Worm (Caenorhabditis elegans) whole organism, late embryonic: ENCODE results near the gene decr-1.3.

ENCODE experiments used
- T23F11.4 ChIP-seq: fragments of 200-800 bp; sonication (Bioruptor generic); optimal IDR thresholded peaks from 2 replicates; lab custom pipeline; 2018; ENCODE audit warnings: mild to moderate bottlenecking, missing genetic modification characterization, missing compliant biosample characterization
- ahr-1 ChIP-seq: sonication (generic microtip); optimal IDR thresholded peaks from 2 replicates; lab custom pipeline; 2016; ENCODE audit warnings: missing genetic modification characterization, missing compliant biosample characterization
- ama-1 ChIP-seq: fragments of 150-350 bp; optimal IDR thresholded peaks from 2 replicates; lab custom pipeline; 2014
- ceh-24 ChIP-seq: sonication (generic microtip); optimal IDR thresholded peaks from 2 replicates; lab custom pipeline; 2016; ENCODE audit warnings: mild to moderate bottlenecking, missing genetic modification characterization, missing compliant biosample characterization
- eyg-1 ChIP-seq: sonication (generic microtip); optimal IDR thresholded peaks from 2 replicates; lab custom pipeline; 2016; ENCODE audit warnings: missing genotype, missing genetic modification characterization, missing compliant biosample characterization
- fkh-10 ChIP-seq: fragments of 150-350 bp; optimal IDR thresholded peaks from 2 replicates; lab custom pipeline; 2014; ENCODE audit warnings: missing biosample characterization, missing genetic modification reagents, missing genetic modification characterization
- lim-6 ChIP-seq: sonication (generic microtip); optimal IDR thresholded peaks from 2 replicates; lab custom pipeline; 2016; ENCODE audit warnings: missing genetic modification characterization, missing compliant biosample characterization
- madf-2 ChIP-seq: sonication (generic microtip); optimal IDR thresholded peaks from 2 replicates; lab custom pipeline; 2017; ENCODE audit warnings: missing genetic modification characterization, missing compliant biosample characterization
- nfya-1 ChIP-seq: sonication (generic microtip); optimal IDR thresholded peaks from 2 replicates; lab custom pipeline; 2017; ENCODE audit warnings: missing genetic modification characterization, mild to moderate bottlenecking, missing compliant biosample characterization, antibody characterized with exemption, moderate library complexity
- pag-3 ChIP-seq: sonication (generic microtip); optimal IDR thresholded peaks from 2 replicates; lab custom pipeline; 2016; ENCODE audit warnings: missing compliant biosample characterization, missing genetic modification characterization, borderline replicate concordance
- pqm-1 ChIP-seq: sonication (generic microtip); optimal IDR thresholded peaks from 2 replicates; lab custom pipeline; 2016; ENCODE audit warnings: missing genetic modification characterization, missing compliant biosample characterization

ce11 chrII:8212680-8213079, 39.3 kb upstream of the decr-1.3 start, which contains the start of gene twk-3:
- TF ChIP-seq lim-6 (tag; lab: Kevin White, UChicago) (no peak), madf-2 (tag; lab: Kevin White, UChicago) (no peak), eyg-1 (tag; lab: Kevin White, UChicago) (no peak), T23F11.4 (GFP tag; lab: Kevin White, UChicago) (no peak), pqm-1 (no peak), fkh-10 (GFP tag; lab: Kevin White, UChicago) (no peak), pag-3 (tag; lab: Kevin White, UChicago) (no peak), ahr-1 (tag; lab: Kevin White, UChicago) (no peak), ceh-24 (tag; lab: Kevin White, UChicago) (no peak), nfya-1 (no peak), ama-1 (lab: Kevin White, UChicago) (no peak)
